Worm (Caenorhabditis elegans) whole organism, early embryonic: ENCODE measurements around the gene irld-17.

ENCODE experiments used
- F13C5.2 ChIP-seq: sonication (generic microtip); optimal IDR thresholded peaks from 2 replicates; lab custom pipeline; 2017; ENCODE audit warnings: mild to moderate bottlenecking, missing genetic modification characterization, inconsistent platforms, missing compliant biosample characterization
- aly-1 ChIP-seq: sonication (generic microtip); optimal IDR thresholded peaks from 2 replicates; lab custom pipeline; 2016; ENCODE audit warnings: missing genetic modification characterization, missing compliant biosample characterization
- ama-1 ChIP-seq: fragments of 150-350 bp; optimal IDR thresholded peaks from 2 replicates; lab custom pipeline; 2014
- ceh-36 ChIP-seq: sonication (generic microtip); optimal IDR thresholded peaks from 2 replicates; lab custom pipeline; 2016; ENCODE audit warnings: missing genetic modification characterization, inconsistent platforms, missing compliant biosample characterization
- flt-1 ChIP-seq: fragments of 200-800 bp; sonication (Bioruptor generic); IDR thresholded peaks from 2 replicates; pipeline ENCODE4 v1.3.6; 2022; ENCODE audit warnings: missing genetic modification characterization, missing compliant biosample characterization
- tbx-11 ChIP-seq: fragments of 200-800 bp; sonication (Bioruptor generic); IDR thresholded peaks from 2 replicates; pipeline ENCODE4 v1.3.6; 2022; ENCODE audit warnings: missing genetic modification characterization, missing compliant biosample characterization

DNA sequence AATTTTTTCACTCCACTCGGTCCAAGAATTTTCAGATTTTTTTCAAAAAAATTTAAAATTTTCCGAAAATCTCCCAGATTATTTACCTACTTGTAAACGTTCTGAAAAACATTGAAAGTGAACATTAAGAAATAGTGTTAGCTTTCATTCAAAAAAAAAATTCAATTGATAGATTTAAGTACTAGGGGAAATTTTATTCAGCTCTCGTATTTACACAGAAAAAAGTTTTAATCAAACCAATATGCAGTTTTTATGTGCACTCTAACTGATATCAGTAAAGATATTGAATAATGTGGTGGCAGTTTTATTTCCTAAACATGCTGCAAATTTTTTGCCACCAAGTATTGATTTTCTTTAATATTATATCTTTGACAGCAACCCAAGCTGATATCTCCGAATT, 36.4 kb downstream of the irld-17 start, which contains the start of gene irld-42:
- TF ChIP-seq flt-1 (GFP tag; lab: Robert Waterston, UW) (no peak), ama-1 (lab: Kevin White, UChicago) (no peak), F13C5.2 (tag; lab: Kevin White, UChicago) (no peak), ceh-36 (tag; lab: Kevin White, UChicago) (no peak), aly-1 (tag; lab: Kevin White, UChicago) (no peak), tbx-11 (GFP tag; lab: Robert Waterston, UW) (no peak)
